Fruit fly (Drosophila melanogaster) whole organism, wandering third instar larva: ENCODE data around the gene CG9281.

Experiments used
- CG32264 ChIP-seq: fragments of 200-800 bp; sonication (Bioruptor generic); optimal IDR thresholded peaks from 2 replicates; lab custom pipeline; 2016; ENCODE audit warnings: missing biosample characterization, missing genetic modification characterization
- Mio ChIP-seq: sonication (Bioruptor generic); optimal IDR thresholded peaks from 2 replicates; lab custom pipeline; 2016; ENCODE audit warnings: missing biosample characterization, missing genetic modification characterization
- lola ChIP-seq: fragments of >200 bp; optimal IDR thresholded peaks from 2 replicates; lab custom pipeline; 2017; ENCODE audit warnings: missing biosample characterization, missing genetic modification characterization

DNA sequence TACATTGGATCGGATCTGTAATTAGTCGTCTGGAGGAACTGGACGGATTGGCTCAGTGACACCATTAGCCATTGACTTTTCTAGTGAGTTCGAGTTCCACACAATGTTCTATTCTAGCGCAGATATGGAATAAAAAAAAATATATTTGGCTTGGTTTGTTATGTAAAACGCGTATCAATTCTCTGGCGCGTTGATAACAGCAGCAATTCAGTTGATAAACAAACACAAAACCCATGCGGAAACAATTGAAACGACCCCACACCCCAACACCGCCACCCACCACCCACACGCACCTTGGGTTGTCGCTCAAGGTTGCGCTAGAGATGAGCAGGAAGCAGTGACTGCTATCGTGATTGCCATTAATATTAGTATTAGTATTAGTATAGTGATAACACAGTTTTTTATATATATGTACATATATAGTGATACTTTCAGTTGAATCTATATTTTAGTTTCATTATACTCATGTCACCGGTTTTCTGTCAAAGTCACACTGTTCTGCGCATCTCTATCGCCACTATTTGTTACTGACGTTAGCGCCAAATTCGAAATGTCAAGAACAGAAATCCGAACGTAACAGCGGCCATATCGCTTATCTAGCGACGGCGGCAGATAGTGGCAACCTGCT lies 12.6 kb downstream of the CG9281 start:
- TF ChIP-seq CG32264 (GFP tag; lab: Kevin White, UChicago) (peak; percentile 20), Mio (GFP tag; lab: Kevin White, UChicago) (no peak), lola (no peak)
